Fruit fly (Drosophila melanogaster): Measurements from ENCODE around the gene Amun.
A peak's percentile ranks its signal among the peaks of the same experiment; 100 is the strongest.

- TF ChIP-seq CG1621 (tag; optimal IDR thresholded peaks at IDR 0.05), result no peak
- TF ChIP-seq Sox14 (GFP tag; optimal IDR thresholded peaks at IDR 0.05), result peak; percentile 43
- TF ChIP-seq CG6854 (GFP tag; optimal IDR thresholded peaks at IDR 0.05), result no peak
- TF ChIP-seq salr (GFP tag; optimal IDR thresholded peaks at IDR 0.05), result peak in 1 of 2 experiments; percentile 12
- no peak for TF ChIP-seq Eip75B (GFP tag; optimal IDR thresholded peaks at IDR 0.05)
- peak; percentile 51 for TF ChIP-seq Gug (GFP tag; IDR thresholded peaks at IDR 0.05)
- peak; percentile 14 for TF ChIP-seq CG16779 (tag; optimal IDR thresholded peaks at IDR 0.05)
- no peak for TF ChIP-seq OdsH (GFP tag; optimal IDR thresholded peaks at IDR 0.05)
- peak; percentile 29 for TF ChIP-seq achi (GFP tag; optimal IDR thresholded peaks at IDR 0.05)
- no peak for TF ChIP-seq Blimp-1 (GFP tag; optimal IDR thresholded peaks at IDR 0.05)
- TF ChIP-seq Hr39 (GFP tag; optimal IDR thresholded peaks at IDR 0.05), result no peak
- TF ChIP-seq Sox15 (GFP tag; optimal IDR thresholded peaks at IDR 0.05), result no peak
Observed at dm6 chrX:11714529-11715262, 669 bp downstream of the Amun start.

Data from whole organism, prepupa.